Fruit fly (Drosophila melanogaster) Kc167 (cell line): ENCODE results near the gene klg.

Source experiments
- Myc ChIP-seq: fragments of >200 bp; optimal IDR thresholded peaks from 2 replicates; lab custom pipeline; 2017; ENCODE audit warnings: missing external identifiers
- Sin3A ChIP-seq: fragments of >200 bp; optimal IDR thresholded peaks from 2 replicates; lab custom pipeline; 2018; ENCODE audit warnings: missing external identifiers
- h ChIP-seq: fragments of >200 bp; optimal IDR thresholded peaks from 3 replicates; lab custom pipeline; 2018; ENCODE audit warnings: missing external identifiers
- insv ChIP-seq: fragments of >200 bp; optimal IDR thresholded peaks from 3 replicates; lab custom pipeline; 2018; ENCODE audit warnings: missing external identifiers
- psq ChIP-seq: fragments of >200 bp; optimal IDR thresholded peaks from 2 replicates; lab custom pipeline; 2017; ENCODE audit warnings: missing external identifiers
- ttk ChIP-seq: sonication (Bioruptor generic); optimal IDR thresholded peaks from 2 replicates; lab custom pipeline; 2017; ENCODE audit warnings: missing external identifiers

- TF ChIP-seq h, result no peak
- TF ChIP-seq psq (lab: Kevin White, UChicago), result no peak
- no peak for TF ChIP-seq insv (lab: Kevin White, UChicago)
- TF ChIP-seq ttk (lab: Kevin White, UChicago), result no peak
- no peak for TF ChIP-seq Sin3A (lab: Kevin White, UChicago)
- TF ChIP-seq Myc, result no peak
Observed at dm6 chr3R:22998623-22999179, 99.6 kb downstream of the klg start.
